Fruit fly (Drosophila melanogaster) whole organism, embryonic: ENCODE results near the gene Zw.
A peak's percentile ranks its signal among the peaks of the same experiment; 100 is the strongest.

Source experiments
- Blimp-1 ChIP-seq: fragments of 200-800 bp; sonication (Bioruptor generic); optimal IDR thresholded peaks from 3 replicates; lab custom pipeline; 2018; ENCODE audit warnings: missing biosample characterization, missing genetic modification characterization, mild to moderate bottlenecking, moderate library complexity, missing genetic modification reagents
- CG10366 ChIP-seq: fragments of 200-800 bp; sonication (Bioruptor generic); IDR thresholded peaks from 2 replicates; pipeline ENCODE4 v1.3.6; 2022; ENCODE audit warnings: missing biosample characterization, missing genetic modification characterization
- CG10543 ChIP-seq: fragments of 200-800 bp; sonication (Bioruptor generic); optimal IDR thresholded peaks from 3 replicates; lab custom pipeline; 2017; ENCODE audit warnings: missing biosample characterization, mild to moderate bottlenecking, missing genetic modification characterization, moderate library complexity
- CG11398 ChIP-seq: fragments of 200-800 bp; sonication (Bioruptor generic); optimal IDR thresholded peaks from 2 replicates; lab custom pipeline; 2016; ENCODE audit warnings: missing biosample characterization, missing genetic modification characterization
- CG11456 ChIP-seq: fragments of 200-800 bp; sonication (Bioruptor generic); IDR thresholded peaks from 3 replicates; pipeline ENCODE4 v1.3.6; 2022; ENCODE audit warnings: missing biosample characterization, missing genetic modification characterization
- CG11696 ChIP-seq: fragments of 200-800 bp; sonication (Bioruptor generic); IDR thresholded peaks from 2 replicates; pipeline ENCODE4 v1.3.6; 2022; ENCODE audit warnings: missing biosample characterization, missing genetic modification characterization
- CG12104 ChIP-seq: fragments of 200-800 bp; sonication (Bioruptor generic); optimal IDR thresholded peaks from 3 replicates; lab custom pipeline; 2016; ENCODE audit warnings: missing biosample characterization, missing genetic modification characterization
- CG12236 ChIP-seq: fragments of 200-800 bp; sonication (Bioruptor generic); optimal IDR thresholded peaks from 2 replicates; lab custom pipeline; 2016; ENCODE audit warnings: missing biosample characterization, missing genetic modification characterization
- CG13296 ChIP-seq: fragments of 200-800 bp; sonication (Bioruptor generic); optimal IDR thresholded peaks from 3 replicates; lab custom pipeline; 2018; ENCODE audit warnings: missing biosample characterization, mild to moderate bottlenecking, missing genetic modification characterization
- CG15269 ChIP-seq: fragments of 200-800 bp; sonication (Bioruptor generic); optimal IDR thresholded peaks from 2 replicates; lab custom pipeline; 2018; ENCODE audit warnings: missing biosample characterization, mild to moderate bottlenecking, missing genetic modification characterization, moderate library complexity
- CG17186 ChIP-seq: fragments of 200-800 bp; sonication (Bioruptor generic); optimal IDR thresholded peaks from 3 replicates; lab custom pipeline; 2017; ENCODE audit warnings: missing biosample characterization, missing genetic modification reagents, missing genetic modification characterization
- CG17802 ChIP-seq: fragments of 200-800 bp; sonication (Bioruptor generic); optimal IDR thresholded peaks from 2 replicates; lab custom pipeline; 2018; ENCODE audit warnings: missing biosample characterization, mild to moderate bottlenecking, missing genetic modification characterization, moderate library complexity
- CG2889 ChIP-seq: fragments of 200-800 bp; sonication (Bioruptor generic); IDR thresholded peaks from 3 replicates; pipeline ENCODE4 v1.3.6; 2022; ENCODE audit warnings: missing biosample characterization, missing genetic modification characterization
- CG32532 ChIP-seq: fragments of 200-800 bp; sonication (Bioruptor generic); IDR thresholded peaks from 2 replicates; pipeline ENCODE4 v1.3.6; 2022; ENCODE audit warnings: missing biosample characterization, missing genetic modification characterization
- CG4360 ChIP-seq: fragments of 200-800 bp; sonication (Bioruptor generic); IDR thresholded peaks from 2 replicates; pipeline ENCODE4 v1.3.6; 2022; ENCODE audit warnings: missing biosample characterization, missing genetic modification characterization
- CG5180 ChIP-seq: fragments of 200-800 bp; sonication (Bioruptor generic); optimal IDR thresholded peaks from 3 replicates; lab custom pipeline; 2017; ENCODE audit warnings: missing biosample characterization, missing genetic modification characterization, mild to moderate bottlenecking, moderate library complexity, missing genetic modification reagents
- CG7839 ChIP-seq: fragments of 200-800 bp; sonication (Bioruptor generic); optimal IDR thresholded peaks from 3 replicates; lab custom pipeline; 2018; ENCODE audit warnings: missing biosample characterization, mild to moderate bottlenecking, missing genetic modification characterization, moderate library complexity
- CG8089 ChIP-seq: fragments of 200-800 bp; sonication (Bioruptor generic); optimal IDR thresholded peaks from 3 replicates; lab custom pipeline; 2016; ENCODE audit warnings: missing biosample characterization, missing genetic modification characterization
- CG9215 ChIP-seq: fragments of 200-800 bp; sonication (Bioruptor generic); IDR thresholded peaks from 2 replicates; pipeline ENCODE4 v1.3.6; 2022; ENCODE audit warnings: missing biosample characterization, missing genetic modification characterization
- Camta ChIP-seq: fragments of 200-800 bp; sonication (Bioruptor generic); optimal IDR thresholded peaks from 2 replicates; lab custom pipeline; 2016; ENCODE audit warnings: missing biosample characterization, missing genetic modification characterization
- Doc2 ChIP-seq: fragments of 200-800 bp; sonication (Bioruptor generic); IDR thresholded peaks from 2 replicates; pipeline ENCODE4 v1.3.6; 2022; ENCODE audit warnings: missing biosample characterization, missing genetic modification characterization
- E2f2 ChIP-seq: fragments of 200-800 bp; sonication (Bioruptor generic); IDR thresholded peaks from 2 replicates; pipeline ENCODE4 v1.3.6; 2022; ENCODE audit warnings: missing biosample characterization, missing genetic modification characterization
- Ets65A ChIP-seq: fragments of 200-800 bp; sonication (Bioruptor generic); peaks from one replicate; lab custom pipeline; 2016; ENCODE audit warnings: missing biosample characterization, missing genetic modification characterization
- Hand ChIP-seq: fragments of 200-800 bp; sonication (Bioruptor generic); optimal IDR thresholded peaks from 2 replicates; lab custom pipeline; 2017; ENCODE audit warnings: mild to moderate bottlenecking, missing biosample characterization, missing genetic modification reagents, missing genetic modification characterization
- Hmx ChIP-seq: fragments of 200-800 bp; sonication (Bioruptor generic); optimal IDR thresholded peaks from 2 replicates; lab custom pipeline; 2016; ENCODE audit warnings: missing biosample characterization, missing genetic modification characterization
- Lpt ChIP-seq: fragments of >200 bp; optimal IDR thresholded peaks from 2 replicates; lab custom pipeline; 2018; ENCODE audit warnings: missing biosample characterization, missing genetic modification characterization
- NFAT ChIP-seq: fragments of 200-800 bp; sonication (Bioruptor generic); IDR thresholded peaks from 2 replicates; pipeline ENCODE4 v1.3.6; 2022; ENCODE audit warnings: missing biosample characterization, missing genetic modification characterization
- Neu2 ChIP-seq: fragments of 200-800 bp; sonication (Bioruptor generic); optimal IDR thresholded peaks from 3 replicates; lab custom pipeline; 2016; ENCODE audit warnings: missing biosample characterization, missing genetic modification characterization, borderline replicate concordance
- Optix ChIP-seq: fragments of 200-800 bp; sonication (Bioruptor generic); IDR thresholded peaks from 3 replicates; pipeline ENCODE4 v1.3.6; 2022; ENCODE audit warnings: missing biosample characterization, missing genetic modification characterization
- Sox102F ChIP-seq: fragments of 200-800 bp; sonication (Bioruptor generic); optimal IDR thresholded peaks from 2 replicates; lab custom pipeline; 2018; ENCODE audit warnings: missing biosample characterization, mild to moderate bottlenecking, missing genetic modification characterization, moderate library complexity
- Ssrp ChIP-seq: fragments of 200-800 bp; sonication (Bioruptor generic); optimal IDR thresholded peaks from 2 replicates; lab custom pipeline; 2018; ENCODE audit warnings: missing biosample characterization, mild to moderate bottlenecking, missing genetic modification characterization, moderate library complexity
- ash1 ChIP-seq: fragments of 200-800 bp; sonication (Bioruptor generic); optimal IDR thresholded peaks from 2 replicates; lab custom pipeline; 2018; ENCODE audit warnings: missing biosample characterization, mild to moderate bottlenecking, missing genetic modification characterization
- ato ChIP-seq: fragments of 200-800 bp; sonication (Bioruptor generic); IDR thresholded peaks from 2 replicates; pipeline ENCODE4 v1.3.6; 2022; ENCODE audit warnings: missing biosample characterization, missing genetic modification characterization; ENCODE audit not compliant: partially characterized antibody
- bcd ChIP-seq: fragments of 200-800 bp; sonication (Bioruptor generic); optimal IDR thresholded peaks from 2 replicates; lab custom pipeline; 2017; ENCODE audit warnings: missing biosample characterization, mild to moderate bottlenecking, missing genetic modification characterization
- cas ChIP-seq: fragments of 200-800 bp; sonication (Bioruptor generic); IDR thresholded peaks from 2 replicates; pipeline ENCODE4 v1.3.6; 2022; ENCODE audit warnings: missing biosample characterization, missing genetic modification characterization
- ci ChIP-seq: fragments of 200-800 bp; sonication (Bioruptor generic); IDR thresholded peaks from 3 replicates; pipeline ENCODE4 v1.3.6; 2022; ENCODE audit warnings: missing biosample characterization, missing genetic modification characterization
- crp ChIP-seq, 2 experiments: fragments of 200-800 bp; sonication (Bioruptor generic); optimal IDR thresholded peaks; 2 replicates in 1 of 2; 3 replicates in 1 of 2; lab custom pipeline; 2017; ENCODE audit warnings: missing biosample characterization in 2 of 2, missing genetic modification characterization in 2 of 2, mild to moderate bottlenecking in 1 of 2, moderate library complexity in 1 of 2
- gsb ChIP-seq: fragments of 200-800 bp; sonication (Bioruptor generic); IDR thresholded peaks from 2 replicates; pipeline ENCODE4 v1.3.6; 2022; ENCODE audit warnings: missing biosample characterization, missing genetic modification characterization
- her ChIP-seq: fragments of 200-800 bp; sonication (Bioruptor generic); optimal IDR thresholded peaks from 2 replicates; lab custom pipeline; 2016; ENCODE audit warnings: missing biosample characterization, missing genetic modification characterization
- ken ChIP-seq: fragments of 200-800 bp; sonication (Bioruptor generic); IDR thresholded peaks from 3 replicates; pipeline ENCODE4 v1.3.6; 2022; ENCODE audit warnings: missing biosample characterization, missing genetic modification characterization
- onecut ChIP-seq: fragments of 200-800 bp; sonication (Bioruptor generic); IDR thresholded peaks from 2 replicates; pipeline ENCODE4 v1.3.6; 2022; ENCODE audit warnings: missing biosample characterization, missing genetic modification characterization
- p53 ChIP-seq: fragments of 200-800 bp; sonication (Bioruptor generic); optimal IDR thresholded peaks from 2 replicates; lab custom pipeline; 2016; ENCODE audit warnings: missing biosample characterization, missing genetic modification characterization
- pan ChIP-seq, 4 experiments: fragments of >200 bp in 3 of 4; fragments of 200-800 bp in 1 of 4; sonication (Bioruptor generic) in 1 of 4; optimal IDR thresholded peaks in 3 of 4; IDR thresholded peaks in 1 of 4; 2 replicates each; pipeline versions ENCODE4 v1.3.6 to Lab custom; 2017 to 2022; ENCODE audit warnings: missing biosample characterization in 2 of 4, missing genetic modification characterization in 2 of 4, mixed read lengths in 1 of 4
- pnt ChIP-seq: fragments of 200-800 bp; sonication (Bioruptor generic); optimal IDR thresholded peaks from 3 replicates; lab custom pipeline; 2016; ENCODE audit warnings: missing biosample characterization, missing genetic modification characterization
- run ChIP-seq: fragments of 200-800 bp; sonication (Bioruptor generic); optimal IDR thresholded peaks from 3 replicates; lab custom pipeline; 2018; ENCODE audit warnings: missing biosample characterization, mild to moderate bottlenecking, missing genetic modification characterization
- sens ChIP-seq: fragments of 200-800 bp; sonication (Bioruptor generic); peaks from one replicate; lab custom pipeline; 2016; ENCODE audit warnings: missing biosample characterization, missing genetic modification characterization
- stc ChIP-seq: fragments of 200-800 bp; sonication (Bioruptor generic); IDR thresholded peaks from 2 replicates; pipeline ENCODE4 v1.3.6; 2022; ENCODE audit warnings: missing biosample characterization, missing genetic modification characterization
- trem ChIP-seq: fragments of 200-800 bp; optimal IDR thresholded peaks from 3 replicates; lab custom pipeline; 2019; ENCODE audit warnings: missing biosample characterization, mild to moderate bottlenecking, missing genetic modification characterization, moderate library complexity
- twi ChIP-seq: fragments of 200-800 bp; optimal IDR thresholded peaks from 2 replicates; lab custom pipeline; 2019; ENCODE audit warnings: missing biosample characterization, mild to moderate bottlenecking, missing genetic modification characterization, moderate library complexity
- tx ChIP-seq: fragments of 200-800 bp; sonication (Bioruptor generic); optimal IDR thresholded peaks from 2 replicates; lab custom pipeline; 2016; ENCODE audit warnings: missing biosample characterization, missing genetic modification characterization
- yki ChIP-seq: fragments of >200 bp; optimal IDR thresholded peaks from 3 replicates; lab custom pipeline; 2018

The Zw gene

dm6 chrX:19668405-19668804, 1.4 kb downstream of the Zw start (continued):
- TF ChIP-seq CG11398 (GFP tag; lab: Kevin White, UChicago) (peak; percentile 97), Optix (GFP tag; lab: Robert Waterston, UW) (peak; percentile 97), CG32532 (GFP tag; lab: Robert Waterston, UW) (peak; percentile 93), crp (GFP tag; optimal IDR thresholded peaks at IDR 0.05; lab: Kevin White, UChicago) (peak in 1 of 2 experiments; percentile 64), Ets65A (GFP tag; lab: Kevin White, UChicago) (peak; percentile 100), Ssrp (tag; lab: Kevin White, UChicago) (peak; percentile 95), CG10366 (GFP tag; lab: Robert Waterston, UW) (peak; percentile 97), CG13296 (peak; percentile 87), Lpt (GFP tag; lab: Kevin White, UChicago) (no peak), yki (lab: Kevin White, UChicago) (no peak), bcd (GFP tag; lab: Kevin White, UChicago) (peak; percentile 91), sens (GFP tag; lab: Kevin White, UChicago) (peak; percentile 100), CG8089 (GFP tag; lab: Kevin White, UChicago) (peak; percentile 96), twi (peak; percentile 92), CG17802 (peak; percentile 81), ken (GFP tag; lab: Robert Waterston, UW) (peak; percentile 97), CG4360 (peak; percentile 46; the same call in 1 of the 2 replicates), pnt (GFP tag; lab: Kevin White, UChicago) (peak; percentile 99), tx (GFP tag; lab: Kevin White, UChicago) (peak; percentile 97), Sox102F (peak; percentile 95), pan (optimal IDR thresholded peaks at IDR 0.05; lab: Kevin White, UChicago) (no peak), pan (GFP tag; optimal IDR thresholded peaks at IDR 0.05 in 1 of 2, IDR thresholded peaks at IDR 0.05 in 1 of 2) (peak in 1 of 2 experiments; percentile 92), run (tag; lab: Kevin White, UChicago) (peak; percentile 84), CG15269 (tag; lab: Kevin White, UChicago) (peak; percentile 97), CG11696 (GFP tag; lab: Robert Waterston, UW) (peak; percentile 78), CG11456 (GFP tag; lab: Robert Waterston, UW) (peak; percentile 96), Hand (GFP tag; lab: Kevin White, UChicago) (peak; percentile 88), Camta (GFP tag; lab: Kevin White, UChicago) (peak; percentile 97), CG12104 (GFP tag; lab: Kevin White, UChicago) (peak; percentile 89), stc (GFP tag; lab: Robert Waterston, UW) (peak; percentile 88), cas (GFP tag; lab: Robert Waterston, UW) (peak; percentile 57), her (peak; percentile 97), CG2889 (peak; percentile 96), CG9215 (GFP tag; lab: Robert Waterston, UW) (peak; percentile 85), ci (GFP tag; lab: Robert Waterston, UW) (peak; percentile 98), Blimp-1 (GFP tag; lab: Kevin White, UChicago) (peak; percentile 85), Hmx (GFP tag; lab: Kevin White, UChicago) (no peak), CG7839 (peak; percentile 98), ato (GFP tag; lab: Robert Waterston, UW) (no peak), CG10543 (peak; percentile 96), E2f2 (GFP tag; lab: Robert Waterston, UW) (peak; percentile 80), Neu2 (GFP tag; lab: Kevin White, UChicago) (peak; percentile 77), onecut (peak; percentile 96), p53 (GFP tag; lab: Kevin White, UChicago) (peak; percentile 95), CG17186 (GFP tag; lab: Kevin White, UChicago) (peak; percentile 64), NFAT (peak; percentile 93), ash1 (GFP tag; lab: Kevin White, UChicago) (peak; percentile 42), CG5180 (GFP tag; lab: Kevin White, UChicago) (peak; percentile 74), CG12236 (GFP tag; lab: Kevin White, UChicago) (peak; percentile 96), gsb (GFP tag; lab: Robert Waterston, UW) (peak; percentile 84), trem (tag; lab: Kevin White, UChicago) (peak; percentile 80), Doc2 (GFP tag; lab: Robert Waterston, UW) (peak; percentile 56; the same call in 1 of the 2 replicates)
